Fruit fly (Drosophila melanogaster) whole organism, adult: ENCODE measurements around the gene robo3.

Experiments
- CG11617 ChIP-seq: fragments of 200-800 bp; sonication (Bioruptor generic); optimal IDR thresholded peaks from 2 replicates; lab custom pipeline; 2017; ENCODE audit warnings: mild to moderate bottlenecking, missing biosample characterization, missing genetic modification reagents, missing genetic modification characterization
- cnc ChIP-seq, 2 experiments: fragments of >200 bp; optimal IDR thresholded peaks; 2 replicates each; lab custom pipeline; 2017

- TF ChIP-seq cnc (optimal IDR thresholded peaks at IDR 0.05; lab: Kevin White, UChicago) (no peak), CG11617 (GFP tag; lab: Kevin White, UChicago) (no peak)
Observed at dm6 chr2L:1262684-1263083, 6.5 kb downstream of the robo3 start.
